Worm (Caenorhabditis elegans) whole organism, L2 larva: ENCODE results near the gene C14C6.2.

ENCODE experiments used
- R02D3.7 ChIP-seq: fragments of 150-350 bp; optimal IDR thresholded peaks from 2 replicates; lab custom pipeline; 2014; ENCODE audit warnings: missing biosample characterization, missing genetic modification characterization
- ZK546.5 ChIP-seq: sonication (generic microtip); optimal IDR thresholded peaks from 2 replicates; lab custom pipeline; 2017; ENCODE audit warnings: missing biosample characterization, missing genetic modification characterization
- lin-39 ChIP-seq: fragments of 150-350 bp; optimal IDR thresholded peaks from 2 replicates; lab custom pipeline; 2014; ENCODE audit warnings: missing biosample characterization, missing genetic modification reagents, missing genetic modification characterization
- mdl-1 ChIP-seq, 2 experiments: fragments of 150-350 bp in 1 of 2; sonication (generic microtip) in 1 of 2; optimal IDR thresholded peaks; 2 replicates each; lab custom pipeline; 2017; ENCODE audit warnings: missing biosample characterization in 2 of 2, missing genetic modification characterization in 2 of 2
- nhr-129 ChIP-seq: fragments of 150-350 bp; optimal IDR thresholded peaks from 2 replicates; lab custom pipeline; 2014; ENCODE audit warnings: missing biosample characterization, missing genetic modification characterization
- unc-62 ChIP-seq: fragments of 150-350 bp; optimal IDR thresholded peaks from 2 replicates; lab custom pipeline; 2014; ENCODE audit warnings: missing biosample characterization, missing genetic modification reagents, missing genetic modification characterization
- ztf-4 ChIP-seq: fragments of 150-350 bp; optimal IDR thresholded peaks from 2 replicates; lab custom pipeline; 2014; ENCODE audit warnings: missing biosample characterization, missing genetic modification characterization

DNA sequence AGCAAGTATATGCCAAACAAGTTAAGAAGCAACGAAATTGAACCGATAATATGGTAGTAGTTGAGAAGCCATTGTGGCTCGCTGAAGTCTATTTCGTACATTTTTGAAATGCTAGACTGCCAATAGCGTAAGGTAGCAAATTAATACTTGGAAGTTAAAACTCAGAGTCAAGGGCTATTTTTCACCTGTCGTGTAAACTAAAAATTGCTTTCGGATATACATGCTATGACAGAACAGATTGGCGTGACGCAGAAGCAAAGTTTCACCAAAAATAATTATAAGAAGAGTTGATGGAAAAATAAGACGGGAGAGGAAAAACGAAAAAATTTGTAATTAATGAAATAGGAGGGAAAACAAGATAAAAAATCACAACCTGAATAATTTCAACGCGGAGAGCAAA lies 3.0 kb downstream of the C14C6.2 start, which contains the start of gene sri-73:
- TF ChIP-seq unc-62 (GFP tag; lab: Kevin White, UChicago): no peak
- TF ChIP-seq lin-39 (tag; lab: Kevin White, UChicago): no peak
- TF ChIP-seq mdl-1 (tag; optimal IDR thresholded peaks at IDR 0.05; lab: Kevin White, UChicago): no peak
- no peak for TF ChIP-seq ZK546.5 (tag; lab: Kevin White, UChicago)
- TF ChIP-seq ztf-4 (tag; lab: Kevin White, UChicago): no peak
- TF ChIP-seq nhr-129 (tag; lab: Kevin White, UChicago): no peak
- no peak for TF ChIP-seq R02D3.7 (tag; lab: Kevin White, UChicago)
